Worm (Caenorhabditis elegans) whole organism, mixed stage, embryonic: Measurements from ENCODE around the gene F35E8.1.
A peak's percentile ranks its signal among the peaks of the same experiment; 100 is the strongest.

Source experiments
- M03D4.4 ChIP-seq: sonication (generic microtip); optimal IDR thresholded peaks from 2 replicates; lab custom pipeline; 2017; ENCODE audit warnings: mild to moderate bottlenecking, missing genetic modification characterization, missing compliant biosample characterization
- bed-3 ChIP-seq: fragments of 200-800 bp; sonication (Bioruptor generic); optimal IDR thresholded peaks from 3 replicates; lab custom pipeline; 2018; ENCODE audit warnings: mild to moderate bottlenecking, missing genetic modification characterization, moderate library complexity, missing compliant biosample characterization
- blmp-1 ChIP-seq: fragments of 150-350 bp; optimal IDR thresholded peaks from 2 replicates; lab custom pipeline; 2014; ENCODE audit warnings: missing biosample characterization, missing genetic modification characterization
- ceh-39 ChIP-seq: fragments of 150-350 bp; optimal IDR thresholded peaks from 2 replicates; lab custom pipeline; 2014; ENCODE audit warnings: missing biosample characterization, missing genetic modification characterization
- ceh-43 ChIP-seq: fragments of 200-800 bp; sonication (Bioruptor generic); optimal IDR thresholded peaks from 2 replicates; lab custom pipeline; 2018; ENCODE audit warnings: mild to moderate bottlenecking, missing genetic modification characterization, moderate library complexity, missing compliant biosample characterization
- ceh-83 ChIP-seq: fragments of 200-800 bp; sonication (Bioruptor generic); optimal IDR thresholded peaks from 2 replicates; lab custom pipeline; 2018; ENCODE audit warnings: mild to moderate bottlenecking, missing genetic modification characterization, missing compliant biosample characterization
- ces-1 ChIP-seq: fragments of 150-350 bp; optimal IDR thresholded peaks from 2 replicates; lab custom pipeline; 2014; ENCODE audit warnings: missing biosample characterization, missing genetic modification reagents, missing genetic modification characterization
- cnd-1 ChIP-seq: fragments of 200-800 bp; sonication (Bioruptor generic); optimal IDR thresholded peaks from 2 replicates; lab custom pipeline; 2018; ENCODE audit warnings: mild to moderate bottlenecking, missing genetic modification characterization, missing compliant biosample characterization
- drap-1 ChIP-seq: fragments of 200-800 bp; sonication (Bioruptor generic); optimal IDR thresholded peaks from 3 replicates; lab custom pipeline; 2018; ENCODE audit warnings: mild to moderate bottlenecking, missing genetic modification characterization, missing compliant biosample characterization
- elt-1 ChIP-seq: sonication (generic microtip); optimal IDR thresholded peaks from 2 replicates; lab custom pipeline; 2017; ENCODE audit warnings: missing genetic modification characterization, mild to moderate bottlenecking, missing compliant biosample characterization, antibody characterized with exemption, moderate library complexity, borderline replicate concordance; ENCODE audit not compliant: insufficient read depth
- elt-3 ChIP-seq: fragments of 150-350 bp; optimal IDR thresholded peaks from 2 replicates; lab custom pipeline; 2014; ENCODE audit warnings: missing biosample characterization, missing genetic modification characterization
- flh-1 ChIP-seq: fragments of 200-800 bp; sonication (Bioruptor generic); optimal IDR thresholded peaks from 2 replicates; lab custom pipeline; 2018; ENCODE audit warnings: mild to moderate bottlenecking, missing genetic modification characterization, moderate library complexity, missing compliant biosample characterization
- ham-2 ChIP-seq: fragments of 200-800 bp; sonication (Bioruptor generic); optimal IDR thresholded peaks from 2 replicates; lab custom pipeline; 2018; ENCODE audit warnings: mild to moderate bottlenecking, missing genetic modification characterization, missing compliant biosample characterization
- hlh-1 ChIP-seq: fragments of 150-350 bp; optimal IDR thresholded peaks from 2 replicates; lab custom pipeline; 2014; ENCODE audit warnings: missing biosample characterization, missing genetic modification reagents, missing genetic modification characterization
- lin-13 ChIP-seq: fragments of 150-350 bp; optimal IDR thresholded peaks from 2 replicates; lab custom pipeline; 2014; ENCODE audit warnings: missing biosample characterization, missing genetic modification characterization
- lin-32 ChIP-seq: fragments of 200-800 bp; sonication (Bioruptor generic); optimal IDR thresholded peaks from 2 replicates; lab custom pipeline; 2018; ENCODE audit warnings: mild to moderate bottlenecking, missing genetic modification characterization, missing compliant biosample characterization
- lsy-2 ChIP-seq: fragments of 150-350 bp; optimal IDR thresholded peaks from 2 replicates; lab custom pipeline; 2014; ENCODE audit warnings: missing biosample characterization, missing genetic modification characterization
- mab-5 ChIP-seq: fragments of 150-350 bp; optimal IDR thresholded peaks from 2 replicates; lab custom pipeline; 2014; ENCODE audit warnings: missing biosample characterization, missing genetic modification characterization
- mep-1 ChIP-seq: fragments of 150-350 bp; optimal IDR thresholded peaks from 2 replicates; lab custom pipeline; 2017; ENCODE audit warnings: missing biosample characterization, missing genetic modification reagents, missing genetic modification characterization, inconsistent platforms
- mls-2 ChIP-seq: sonication (generic microtip); optimal IDR thresholded peaks from 2 replicates; lab custom pipeline; 2016; ENCODE audit warnings: mild to moderate bottlenecking, missing genetic modification characterization, moderate library complexity, missing compliant biosample characterization
- nhr-12 ChIP-seq: fragments of 150-350 bp; optimal IDR thresholded peaks from 2 replicates; lab custom pipeline; 2014; ENCODE audit warnings: missing biosample characterization, missing genetic modification characterization
- nhr-2 ChIP-seq: fragments of 150-350 bp; optimal IDR thresholded peaks from 2 replicates; lab custom pipeline; 2014; ENCODE audit warnings: missing biosample characterization, missing genetic modification characterization
- nhr-237 ChIP-seq: fragments of 150-350 bp; optimal IDR thresholded peaks from 2 replicates; lab custom pipeline; 2014; ENCODE audit warnings: missing biosample characterization, missing genetic modification characterization
- nhr-28 ChIP-seq: fragments of 150-350 bp; optimal IDR thresholded peaks from 2 replicates; lab custom pipeline; 2014; ENCODE audit warnings: missing biosample characterization, missing genetic modification characterization
- nhr-76 ChIP-seq: sonication (generic microtip); optimal IDR thresholded peaks from 2 replicates; lab custom pipeline; 2017; ENCODE audit warnings: missing biosample characterization, missing genetic modification characterization
- pha-4 ChIP-seq: fragments of 150-350 bp; optimal IDR thresholded peaks from 2 replicates; lab custom pipeline; 2018; ENCODE audit warnings: missing biosample characterization, missing genetic modification reagents, missing genetic modification characterization
- sem-2 ChIP-seq: fragments of 200-800 bp; sonication (Bioruptor generic); optimal IDR thresholded peaks from 2 replicates; lab custom pipeline; 2018; ENCODE audit warnings: mild to moderate bottlenecking, missing genetic modification characterization, missing compliant biosample characterization
- snpc-4 ChIP-seq: fragments of 150-350 bp; optimal IDR thresholded peaks from 2 replicates; lab custom pipeline; 2014; ENCODE audit warnings: missing biosample characterization, missing genetic modification characterization
- sptf-1 ChIP-seq: sonication (generic microtip); optimal IDR thresholded peaks from 2 replicates; lab custom pipeline; 2017; ENCODE audit warnings: mild to moderate bottlenecking, missing genetic modification characterization, moderate library complexity, missing compliant biosample characterization
- tbx-8 ChIP-seq: fragments of 200-800 bp; sonication (Bioruptor generic); optimal IDR thresholded peaks from 2 replicates; lab custom pipeline; 2018; ENCODE audit warnings: mild to moderate bottlenecking, missing genetic modification characterization, moderate library complexity, missing compliant biosample characterization
- unc-120 ChIP-seq: sonication (generic microtip); optimal IDR thresholded peaks from 2 replicates; lab custom pipeline; 2017; ENCODE audit warnings: missing genetic modification characterization, missing compliant biosample characterization; ENCODE audit not compliant: poor library complexity, severe bottlenecking
- unc-39 ChIP-seq: fragments of 150-350 bp; optimal IDR thresholded peaks from 2 replicates; lab custom pipeline; 2014; ENCODE audit warnings: missing biosample characterization, missing genetic modification characterization
- unc-62 ChIP-seq: fragments of 150-350 bp; optimal IDR thresholded peaks from 2 replicates; lab custom pipeline; 2014; ENCODE audit warnings: missing biosample characterization, missing genetic modification reagents, missing genetic modification characterization
- zip-8 ChIP-seq: fragments of 150-350 bp; optimal IDR thresholded peaks from 2 replicates; lab custom pipeline; 2014; ENCODE audit warnings: missing biosample characterization, missing genetic modification characterization
- ztf-11 ChIP-seq: fragments of 150-350 bp; optimal IDR thresholded peaks from 2 replicates; lab custom pipeline; 2014; ENCODE audit warnings: missing biosample characterization, missing genetic modification characterization

F35E8.1 gene

ce11 chrV:15876308-15876707, 29.1 kb downstream of the F35E8.1 start, which contains the start of gene nhr-102:
Gene nhr-102, minus strand, starts transcription at chrV:15876408.
- no peak for TF ChIP-seq unc-120
- TF ChIP-seq ham-2 (GFP tag; lab: Kevin White, UChicago) = no peak
- no peak for TF ChIP-seq lin-13 (tag; lab: Kevin White, UChicago)
- TF ChIP-seq nhr-237 (tag; lab: Kevin White, UChicago) = no peak
- TF ChIP-seq blmp-1 (tag; lab: Kevin White, UChicago) = no peak
- no peak for TF ChIP-seq elt-1 (tag; lab: Kevin White, UChicago)
- TF ChIP-seq zip-8 (tag; lab: Kevin White, UChicago) = no peak
- TF ChIP-seq ces-1 (GFP tag; lab: Kevin White, UChicago) = no peak
- TF ChIP-seq drap-1 (GFP tag; lab: Kevin White, UChicago) = no peak
- TF ChIP-seq ceh-39 (tag; lab: Kevin White, UChicago) = no peak
- no peak for TF ChIP-seq nhr-76

- TF ChIP-seq hlh-1 (peak; percentile 24), flh-1 (peak; percentile 98), nhr-76 (peak; percentile 68), M03D4.4 (tag; lab: Kevin White, UChicago) (peak; percentile 99), ceh-39 (tag; lab: Kevin White, UChicago) (peak; percentile 18), unc-62 (GFP tag; lab: Kevin White, UChicago) (peak; percentile 85), cnd-1 (tag; lab: Kevin White, UChicago) (peak; percentile 99), snpc-4 (no peak), nhr-2 (tag; lab: Kevin White, UChicago) (no peak), ztf-11 (tag; lab: Kevin White, UChicago) (peak; percentile 82), mab-5 (no peak), sem-2 (GFP tag; lab: Kevin White, UChicago) (peak; percentile 97), mls-2 (tag; lab: Kevin White, UChicago) (peak; percentile 100), pha-4 (peak; percentile 73), ceh-43 (GFP tag; lab: Kevin White, UChicago) (peak; percentile 98), lin-13 (tag; lab: Kevin White, UChicago) (peak; percentile 85), ham-2 (GFP tag; lab: Kevin White, UChicago) (peak; percentile 99), nhr-28 (tag; lab: Kevin White, UChicago) (peak; percentile 92), zip-8 (tag; lab: Kevin White, UChicago) (peak; percentile 3), elt-1 (tag; lab: Kevin White, UChicago) (peak; percentile 44), bed-3 (GFP tag; lab: Kevin White, UChicago) (peak; percentile 98), ces-1 (GFP tag; lab: Kevin White, UChicago) (no peak), tbx-8 (GFP tag; lab: Kevin White, UChicago) (peak; percentile 99), sptf-1 (tag; lab: Kevin White, UChicago) (peak; percentile 99), unc-120 (peak; percentile 99), lin-32 (GFP tag; lab: Kevin White, UChicago) (peak; percentile 99), drap-1 (GFP tag; lab: Kevin White, UChicago) (peak; percentile 100), blmp-1 (tag; lab: Kevin White, UChicago) (no peak), ceh-83 (GFP tag; lab: Kevin White, UChicago) (peak; percentile 100), elt-3 (tag; lab: Kevin White, UChicago) (no peak), nhr-12 (tag; lab: Kevin White, UChicago) (peak; percentile 71), nhr-237 (tag; lab: Kevin White, UChicago) (peak; percentile 63), lsy-2 (tag; lab: Kevin White, UChicago) (peak; percentile 52), unc-39 (peak; percentile 84), mep-1 (tag; lab: Kevin White, UChicago) (peak; percentile 71)
Observed at ce11 chrV:15873762-15874161, 31.7 kb downstream of the F35E8.1 start.

ce11 chrV:15872273-15872672, 33.2 kb downstream of the F35E8.1 start, which contains the start of gene str-56:
Gene str-56, plus strand, starts transcription at chrV:15872573.
- TF ChIP-seq ztf-11 (tag; lab: Kevin White, UChicago) = no peak
- TF ChIP-seq mep-1 (tag; lab: Kevin White, UChicago) = no peak
- TF ChIP-seq unc-120 = no peak
